Worm (Caenorhabditis elegans) whole organism, midembryonic: Measurements from ENCODE around the gene cest-28.

ENCODE experiments used
- klf-2 ChIP-seq: fragments of 200-800 bp; sonication (Bioruptor generic); conservative IDR thresholded peaks from 2 replicates; pipeline ENCODE4 v1.3.6; 2022; ENCODE audit warnings: missing genetic modification reagents, missing genetic modification characterization, missing compliant biosample characterization
- med-1 ChIP-seq: sonication (generic microtip); optimal IDR thresholded peaks from 2 replicates; lab custom pipeline; 2017; ENCODE audit warnings: missing genetic modification characterization, mild to moderate bottlenecking, missing compliant biosample characterization, antibody characterized with exemption, missing genetic modification reagents; ENCODE audit not compliant: insufficient read depth
- tab-1 ChIP-seq: fragments of 200-800 bp; sonication (Bioruptor generic); IDR thresholded peaks from 2 replicates; pipeline ENCODE4 v1.3.6; 2022; ENCODE audit warnings: missing genetic modification characterization, missing compliant biosample characterization

DNA sequence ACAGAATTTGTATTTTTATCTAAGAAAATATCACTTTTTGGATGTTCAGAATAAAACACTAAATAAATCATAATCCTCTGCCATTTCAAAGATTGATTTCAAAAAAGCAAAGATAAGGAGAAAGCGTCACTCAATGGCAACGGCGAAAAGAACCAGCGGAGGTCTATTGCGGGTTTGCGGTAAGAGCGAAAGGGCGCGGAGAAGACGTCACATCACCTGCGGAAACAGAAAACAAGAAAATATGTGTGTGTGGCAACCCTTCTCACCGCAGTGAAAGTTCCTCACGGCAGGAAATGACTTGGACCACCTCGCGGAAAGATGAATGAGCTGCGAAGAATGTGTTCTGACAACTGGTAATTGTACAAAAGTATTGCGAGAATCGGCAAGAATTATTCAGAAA is 30.2 kb downstream of the cest-28 start:
- TF ChIP-seq med-1 (GFP tag; lab: Kevin White, UChicago) (no peak), tab-1 (no peak), klf-2 (GFP tag; lab: Robert Waterston, UW) (no peak)
